Worm (Caenorhabditis elegans) whole organism, L2 larva: ENCODE results near the gene nhr-232.

Experiments used
- ceh-82 ChIP-seq: fragments of 150-350 bp; optimal IDR thresholded peaks from 2 replicates; lab custom pipeline; 2014; ENCODE audit warnings: missing biosample characterization, missing genetic modification characterization
- unc-62 ChIP-seq: fragments of 150-350 bp; optimal IDR thresholded peaks from 2 replicates; lab custom pipeline; 2014; ENCODE audit warnings: missing biosample characterization, missing genetic modification reagents, missing genetic modification characterization
- ztf-11 ChIP-seq: sonication (generic microtip); optimal IDR thresholded peaks from 2 replicates; lab custom pipeline; 2017; ENCODE audit warnings: missing biosample characterization, missing genetic modification characterization

ce11 chrV:10256050-10256449 lies at the start of gene nhr-232:
- TF ChIP-seq ztf-11 (tag; lab: Kevin White, UChicago): no peak
- TF ChIP-seq unc-62 (GFP tag; lab: Kevin White, UChicago): no peak
- no peak for TF ChIP-seq ceh-82 (tag; lab: Kevin White, UChicago)
